Fruit fly (Drosophila melanogaster): ENCODE results near the gene Mnt.

The Mnt gene

DNA sequence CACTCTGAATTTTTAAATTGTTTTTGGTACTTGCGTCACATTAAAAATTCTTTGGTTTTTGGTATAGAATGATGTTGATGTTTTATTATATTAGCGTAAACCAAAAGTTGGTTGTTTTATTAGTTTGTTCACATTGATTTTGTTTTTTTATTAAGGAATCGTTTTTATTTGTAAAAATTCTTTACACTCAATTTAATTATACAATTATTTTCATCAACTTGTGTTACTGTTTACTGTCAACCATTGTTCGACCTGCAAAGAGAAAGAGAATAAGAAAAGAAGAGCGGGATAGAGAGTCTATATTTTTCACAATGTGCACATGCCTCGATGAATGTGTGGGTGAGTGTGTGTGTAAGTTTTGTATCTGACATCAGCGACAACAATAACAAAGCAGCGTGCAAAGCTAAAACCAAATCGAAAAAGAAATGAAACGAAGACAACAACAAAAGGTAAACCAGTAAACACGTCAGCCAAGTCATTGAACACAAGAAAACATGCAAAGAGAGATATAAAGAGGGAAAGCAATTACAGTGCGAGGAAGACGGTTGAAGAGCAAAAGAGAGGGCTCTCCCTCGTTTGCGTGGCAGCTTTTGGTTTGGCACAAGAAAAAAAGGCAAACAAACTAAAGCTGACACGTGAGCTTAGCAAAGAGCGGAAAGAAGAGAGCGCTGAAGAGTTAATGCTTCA is 5.0 kb downstream of the Mnt start:
- TF ChIP-seq cg (GFP tag; optimal IDR thresholded peaks at IDR 0.05) (peak; percentile 78), unc-4 (GFP tag; IDR thresholded peaks at IDR 0.05; ENCODE audit: partially characterized antibody) (peak; percentile 22; the same call in 1 of the 2 replicates), CG14441 (GFP tag; IDR thresholded peaks at IDR 0.05) (no peak), maf-S (GFP tag; optimal IDR thresholded peaks at IDR 0.05) (no peak), Hmx (GFP tag; optimal IDR thresholded peaks at IDR 0.05) (no peak), sna (GFP tag; IDR thresholded peaks at IDR 0.05; ENCODE audit: partially characterized antibody) (no peak), inv (GFP tag; IDR thresholded peaks at IDR 0.05; ENCODE audit: partially characterized antibody) (no peak), eve (GFP tag; optimal IDR thresholded peaks at IDR 0.05) (peak in 1 of 2 experiments; percentile 75), Optix (GFP tag; IDR thresholded peaks at IDR 0.05) (no peak), CG17568 (GFP tag; optimal IDR thresholded peaks at IDR 0.05) (peak; percentile 21), Dad (GFP tag; optimal IDR thresholded peaks at IDR 0.05) (no peak), Jarid2 (GFP tag; optimal IDR thresholded peaks at IDR 0.05) (no peak), Sox100B (GFP tag; optimal IDR thresholded peaks at IDR 0.05) (no peak), bsh (GFP tag; optimal IDR thresholded peaks at IDR 0.05) (peak in 1 of 2 experiments; percentile 57), fu2 (GFP tag; optimal IDR thresholded peaks at IDR 0.05) (no peak), CG33557 (GFP tag; optimal IDR thresholded peaks at IDR 0.05) (no peak), CG15479 (GFP tag; optimal IDR thresholded peaks at IDR 0.05) (no peak), ab (GFP tag; optimal IDR thresholded peaks at IDR 0.05) (no peak), emc (GFP tag; optimal IDR thresholded peaks at IDR 0.05) (no peak), Nf-YB (GFP tag; optimal IDR thresholded peaks at IDR 0.05) (no peak), Chrac-16 (GFP tag; optimal IDR thresholded peaks at IDR 0.05) (no peak), CG11504 (tag; optimal IDR thresholded peaks at IDR 0.05) (no peak), NC2β (GFP tag; optimal IDR thresholded peaks at IDR 0.05) (no peak), CG3726 (GFP tag; IDR thresholded peaks at IDR 0.05) (no peak), nom (GFP tag; optimal IDR thresholded peaks at IDR 0.05) (peak; percentile 73), Xbp1 (GFP tag; optimal IDR thresholded peaks at IDR 0.05) (peak; percentile 44), CG5245 (GFP tag; optimal IDR thresholded peaks at IDR 0.05) (no peak), BEAF-32 (GFP tag; optimal IDR thresholded peaks at IDR 0.05) (no peak), eyg (GFP tag; optimal IDR thresholded peaks at IDR 0.05) (no peak), crol (GFP tag; IDR thresholded peaks at IDR 0.05) (0 out of 2 replicates have a peak, but pooled peaks have one; percentile 12), chm (GFP tag; IDR thresholded peaks at IDR 0.05) (no peak), stc (GFP tag; IDR thresholded peaks at IDR 0.05) (no peak), CG1792 (GFP tag; optimal IDR thresholded peaks at IDR 0.05) (no peak), CG6654 (GFP tag; optimal IDR thresholded peaks at IDR 0.05) (no peak), ci (GFP tag; IDR thresholded peaks at IDR 0.05) (peak; percentile 39; the same call in 1 of the 3 replicates), repo (GFP tag; optimal IDR thresholded peaks at IDR 0.05) (no peak), vnd (GFP tag; IDR thresholded peaks at IDR 0.05; ENCODE audit: partially characterized antibody) (no peak), CG13296 (GFP tag; optimal IDR thresholded peaks at IDR 0.05) (peak; percentile 22), CG4360 (GFP tag; IDR thresholded peaks at IDR 0.05) (peak; percentile 61), Trl (optimal IDR thresholded peaks at IDR 0.05) (peak; percentile 85 to 98), Trl (GFP tag; optimal IDR thresholded peaks at IDR 0.05) (no peak), Ets97D (GFP tag; optimal IDR thresholded peaks at IDR 0.05) (no peak), fd64A (GFP tag; optimal IDR thresholded peaks at IDR 0.05) (no peak), gem (tag; optimal IDR thresholded peaks at IDR 0.05) (no peak), Taf1 (GFP tag; IDR thresholded peaks at IDR 0.05) (no peak), nau (GFP tag; optimal IDR thresholded peaks at IDR 0.05) (no peak), otp (GFP tag; IDR thresholded peaks at IDR 0.05) (no peak), CoRest (tag; optimal IDR thresholded peaks at IDR 0.05) (no peak), lbe (GFP tag; optimal IDR thresholded peaks at IDR 0.05) (peak; percentile 50), CG3838 (GFP tag; optimal IDR thresholded peaks at IDR 0.05) (no peak)
